Worm (Caenorhabditis elegans): ENCODE data around the gene csn-3.

ce11 chrIV:177487-177886, 17.1 kb upstream of the csn-3 start:
- TF ChIP-seq mdl-1 (tag; optimal IDR thresholded peaks at IDR 0.05) (no peak), zag-1 (tag; optimal IDR thresholded peaks at IDR 0.05) (no peak), elt-2 (tag; optimal IDR thresholded peaks at IDR 0.05) (no peak), unc-30 (tag; optimal IDR thresholded peaks at IDR 0.05) (no peak)
